Fruit fly (Drosophila melanogaster) whole organism, prepupa: ENCODE measurements around the gene Drgx.

Experiments used
- Blimp-1 ChIP-seq: fragments of 200-800 bp; sonication (Bioruptor generic); optimal IDR thresholded peaks from 3 replicates; lab custom pipeline; 2017; ENCODE audit warnings: missing biosample characterization, missing genetic modification characterization, mild to moderate bottlenecking, moderate library complexity, missing genetic modification reagents
- CG10631 ChIP-seq: fragments of 200-800 bp; sonication (Bioruptor generic); optimal IDR thresholded peaks from 2 replicates; lab custom pipeline; 2016; ENCODE audit warnings: missing biosample characterization, missing genetic modification characterization
- CG11294 ChIP-seq: fragments of 200-800 bp; sonication (Bioruptor generic); IDR thresholded peaks from 2 replicates; pipeline ENCODE4 v1.3.6; 2022; ENCODE audit warnings: missing biosample characterization, missing genetic modification characterization
- CG15336 ChIP-seq: fragments of 200-800 bp; sonication (Bioruptor generic); IDR thresholded peaks from 2 replicates; pipeline ENCODE4 v1.3.6; 2022; ENCODE audit warnings: missing biosample characterization, missing genetic modification characterization
- CG1621 ChIP-seq: fragments of 200-800 bp; sonication (Bioruptor generic); optimal IDR thresholded peaks from 3 replicates; lab custom pipeline; 2018; ENCODE audit warnings: missing biosample characterization, mild to moderate bottlenecking, missing genetic modification characterization
- CG3032 ChIP-seq: fragments of 200-800 bp; optimal IDR thresholded peaks from 2 replicates; lab custom pipeline; 2019; ENCODE audit warnings: missing biosample characterization, mild to moderate bottlenecking, missing genetic modification characterization, moderate library complexity
- CG31627 ChIP-seq: fragments of 200-800 bp; sonication (Bioruptor generic); optimal IDR thresholded peaks from 3 replicates; lab custom pipeline; 2016; ENCODE audit warnings: missing biosample characterization, missing genetic modification characterization
- CG32006 ChIP-seq: fragments of 200-800 bp; sonication (Bioruptor generic); optimal IDR thresholded peaks from 3 replicates; lab custom pipeline; 2017; ENCODE audit warnings: missing biosample characterization, mild to moderate bottlenecking, missing genetic modification characterization
- CG34406 ChIP-seq: fragments of 200-800 bp; sonication (Bioruptor generic); optimal IDR thresholded peaks from 3 replicates; lab custom pipeline; 2016; ENCODE audit warnings: missing biosample characterization, missing genetic modification characterization
- CG4318 ChIP-seq: fragments of 200-800 bp; sonication (Bioruptor generic); optimal IDR thresholded peaks from 3 replicates; lab custom pipeline; 2017; ENCODE audit warnings: missing biosample characterization, mild to moderate bottlenecking, missing genetic modification characterization
- CG6163 ChIP-seq: fragments of 200-800 bp; sonication (Bioruptor generic); IDR thresholded peaks from 3 replicates; pipeline ENCODE4 v1.3.6; 2022; ENCODE audit warnings: missing biosample characterization, missing genetic modification characterization
- CG6276 ChIP-seq: fragments of 200-800 bp; sonication (Bioruptor generic); optimal IDR thresholded peaks from 2 replicates; lab custom pipeline; 2017; ENCODE audit warnings: missing biosample characterization, mild to moderate bottlenecking, missing genetic modification characterization
- CG8119 ChIP-seq: fragments of 200-800 bp; sonication (Bioruptor generic); IDR thresholded peaks from 3 replicates; pipeline ENCODE4 v1.3.6; 2022; ENCODE audit warnings: missing biosample characterization, missing genetic modification characterization
- CG8632 ChIP-seq: fragments of 200-800 bp; sonication (Bioruptor generic); optimal IDR thresholded peaks from 3 replicates; lab custom pipeline; 2016; ENCODE audit warnings: missing biosample characterization, missing genetic modification characterization
- CG9139 ChIP-seq: fragments of 200-800 bp; sonication (Bioruptor generic); optimal IDR thresholded peaks from 3 replicates; lab custom pipeline; 2017; ENCODE audit warnings: missing biosample characterization, mild to moderate bottlenecking, missing genetic modification characterization
- Eip75B ChIP-seq: fragments of 200-800 bp; sonication (Bioruptor generic); optimal IDR thresholded peaks from 3 replicates; lab custom pipeline; 2016; ENCODE audit warnings: missing biosample characterization, missing genetic modification characterization
- Eip78C ChIP-seq: fragments of 200-800 bp; sonication (Bioruptor generic); peaks from one replicate; lab custom pipeline; 2016; ENCODE audit warnings: missing biosample characterization, missing genetic modification characterization
- Ets21C ChIP-seq: fragments of 200-800 bp; sonication (Bioruptor generic); optimal IDR thresholded peaks from 3 replicates; lab custom pipeline; 2016; ENCODE audit warnings: missing biosample characterization, missing genetic modification characterization
- Gug ChIP-seq: fragments of 200-800 bp; sonication (Bioruptor generic); IDR thresholded peaks from 2 replicates; pipeline ENCODE4 v1.3.6; 2022; ENCODE audit warnings: missing biosample characterization, missing genetic modification characterization
- Hr4 ChIP-seq: fragments of 200-800 bp; sonication (Bioruptor generic); optimal IDR thresholded peaks from 3 replicates; lab custom pipeline; 2016; ENCODE audit warnings: missing biosample characterization, missing genetic modification characterization
- OdsH ChIP-seq: fragments of 200-800 bp; sonication (Bioruptor generic); optimal IDR thresholded peaks from 3 replicates; lab custom pipeline; 2016; ENCODE audit warnings: missing biosample characterization, missing genetic modification characterization
- Smox ChIP-seq: fragments of 200-800 bp; sonication (Bioruptor generic); optimal IDR thresholded peaks from 3 replicates; lab custom pipeline; 2016; ENCODE audit warnings: missing biosample characterization, missing genetic modification characterization
- Sox15 ChIP-seq: fragments of 200-800 bp; sonication (Bioruptor generic); optimal IDR thresholded peaks from 3 replicates; lab custom pipeline; 2016; ENCODE audit warnings: missing biosample characterization, missing genetic modification characterization
- cyc ChIP-seq: fragments of 200-800 bp; sonication (Bioruptor generic); optimal IDR thresholded peaks from 3 replicates; lab custom pipeline; 2016; ENCODE audit warnings: missing biosample characterization, missing genetic modification characterization
- dac ChIP-seq: fragments of 200-800 bp; sonication (Bioruptor generic); optimal IDR thresholded peaks from 2 replicates; lab custom pipeline; 2017; ENCODE audit warnings: missing biosample characterization, mild to moderate bottlenecking, missing genetic modification characterization
- dsx ChIP-seq: fragments of 200-800 bp; optimal IDR thresholded peaks from 3 replicates; lab custom pipeline; 2019; ENCODE audit warnings: missing biosample characterization, mild to moderate bottlenecking, missing genetic modification characterization, moderate library complexity; ENCODE audit not compliant: poor library complexity, severe bottlenecking
- eg ChIP-seq: fragments of 200-800 bp; sonication (Bioruptor generic); IDR thresholded peaks from 3 replicates; pipeline ENCODE4 v1.3.6; 2022; ENCODE audit warnings: missing biosample characterization, missing genetic modification characterization
- esn ChIP-seq: fragments of 200-800 bp; sonication (Bioruptor generic); optimal IDR thresholded peaks from 2 replicates; lab custom pipeline; 2016; ENCODE audit warnings: missing biosample characterization, mild to moderate bottlenecking, missing genetic modification characterization, moderate library complexity
- fd59A ChIP-seq: fragments of 200-800 bp; sonication (Bioruptor generic); optimal IDR thresholded peaks from 2 replicates; lab custom pipeline; 2017; ENCODE audit warnings: missing biosample characterization, mild to moderate bottlenecking, missing genetic modification characterization, missing genetic modification reagents
- fd85E ChIP-seq: fragments of 200-800 bp; sonication (Bioruptor generic); optimal IDR thresholded peaks from 3 replicates; lab custom pipeline; 2016; ENCODE audit warnings: missing biosample characterization, missing genetic modification characterization
- fkh ChIP-seq: fragments of 200-800 bp; sonication (Bioruptor generic); optimal IDR thresholded peaks from 3 replicates; lab custom pipeline; 2017; ENCODE audit warnings: missing biosample characterization, mild to moderate bottlenecking, missing genetic modification characterization, moderate library complexity
- lz ChIP-seq: fragments of 200-800 bp; sonication (Bioruptor generic); optimal IDR thresholded peaks from 3 replicates; lab custom pipeline; 2016; ENCODE audit warnings: missing biosample characterization, missing genetic modification characterization
- net ChIP-seq: fragments of 200-800 bp; sonication (Bioruptor generic); optimal IDR thresholded peaks from 3 replicates; lab custom pipeline; 2016; ENCODE audit warnings: missing biosample characterization, missing genetic modification characterization
- pdm3 ChIP-seq: fragments of 200-800 bp; sonication (Bioruptor generic); optimal IDR thresholded peaks from 3 replicates; lab custom pipeline; 2016; ENCODE audit warnings: missing biosample characterization, missing genetic modification characterization
- salr ChIP-seq, 2 experiments: fragments of 200-800 bp; sonication (Bioruptor generic); optimal IDR thresholded peaks; 3 replicates each; lab custom pipeline; 2016 to 2018; ENCODE audit warnings: missing biosample characterization in 2 of 2, missing genetic modification characterization in 2 of 2, mild to moderate bottlenecking in 1 of 2
- spab ChIP-seq: fragments of 200-800 bp; sonication (Bioruptor generic); optimal IDR thresholded peaks from 2 replicates; lab custom pipeline; 2017; ENCODE audit warnings: missing biosample characterization, mild to moderate bottlenecking, missing genetic modification characterization, missing genetic modification reagents
- svp ChIP-seq: fragments of 200-800 bp; sonication (Bioruptor generic); peaks from one replicate; lab custom pipeline; 2016; ENCODE audit warnings: missing biosample characterization, missing genetic modification characterization
- topi ChIP-seq: fragments of 200-800 bp; sonication (Bioruptor generic); optimal IDR thresholded peaks from 3 replicates; lab custom pipeline; 2016; ENCODE audit warnings: missing biosample characterization, missing genetic modification characterization

The Drgx gene

DNA sequence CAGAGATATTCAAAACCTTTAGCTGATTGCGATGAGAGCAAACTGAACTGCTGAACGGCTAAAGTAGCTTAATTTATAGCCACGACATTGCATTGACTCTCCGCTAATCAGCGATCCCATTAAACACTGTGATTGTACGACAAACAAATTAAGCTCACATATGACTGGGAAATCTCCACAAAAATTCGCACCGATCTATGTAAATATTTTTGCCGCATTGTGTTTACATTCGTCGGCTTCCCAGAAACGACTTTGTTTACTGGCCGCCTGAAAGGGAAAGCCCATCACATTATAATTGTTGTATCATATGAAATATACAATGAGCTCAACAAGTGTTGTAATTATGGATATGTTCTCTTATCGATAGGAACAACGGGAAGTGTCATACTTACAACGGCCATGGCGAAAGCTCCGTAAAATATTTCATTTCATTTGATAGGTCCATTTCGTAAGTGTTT is 32.8 kb downstream of the Drgx start, which contains the start of gene CG16713:
Gene CG16713, minus strand, starts transcription at position 51 of the 458 bp plus-strand sequence.
- TF ChIP-seq Hr4 (GFP tag; lab: Kevin White, UChicago) (no peak), fkh (GFP tag; lab: Kevin White, UChicago) (peak; percentile 11), Sox15 (no peak), CG4318 (GFP tag; lab: Kevin White, UChicago) (no peak), spab (GFP tag; lab: Kevin White, UChicago) (no peak), cyc (no peak), CG6163 (GFP tag; lab: Robert Waterston, UW) (no peak), fd59A (GFP tag; lab: Kevin White, UChicago) (no peak), net (GFP tag; lab: Kevin White, UChicago) (no peak), dac (GFP tag; lab: Kevin White, UChicago) (no peak), CG1621 (tag; lab: Kevin White, UChicago) (no peak), Eip78C (peak; percentile 12), Blimp-1 (GFP tag; lab: Kevin White, UChicago) (no peak), CG6276 (GFP tag; lab: Kevin White, UChicago) (no peak), CG9139 (no peak), pdm3 (GFP tag; lab: Kevin White, UChicago) (no peak), OdsH (GFP tag; lab: Kevin White, UChicago) (no peak), svp (peak; percentile 83), eg (GFP tag; lab: Robert Waterston, UW) (no peak), Smox (GFP tag; lab: Kevin White, UChicago) (no peak), dsx (no peak)

- TF ChIP-seq fd59A (GFP tag; lab: Kevin White, UChicago), result no peak
- no peak for TF ChIP-seq Blimp-1 (GFP tag; lab: Kevin White, UChicago)
- no peak for TF ChIP-seq net (GFP tag; lab: Kevin White, UChicago)
- TF ChIP-seq lz (GFP tag; lab: Kevin White, UChicago), result no peak
- no peak for TF ChIP-seq CG3032 (tag; lab: Kevin White, UChicago)
- TF ChIP-seq CG4318 (GFP tag; lab: Kevin White, UChicago), result no peak
- TF ChIP-seq CG31627 (GFP tag; lab: Kevin White, UChicago), result no peak
- TF ChIP-seq CG34406 (GFP tag; lab: Kevin White, UChicago), result no peak
Measured at dm6 chr2L:3696438-3696837, 33.9 kb downstream of the Drgx start, which contains the start of gene IM33. TSS of gene IM33 (minus strand) at chr2L:3696658.

- TF ChIP-seq topi (GFP tag; lab: Kevin White, UChicago) (no peak), CG11294 (GFP tag; lab: Robert Waterston, UW) (no peak), esn (GFP tag; lab: Kevin White, UChicago) (no peak), CG8119 (GFP tag; lab: Robert Waterston, UW) (no peak), svp (peak; percentile 33), CG8632 (GFP tag; lab: Kevin White, UChicago) (no peak)
Measured at dm6 chr2L:3697772-3698171, 35.2 kb downstream of the Drgx start, which contains the start of gene CG3604. TSS of gene CG3604 (minus strand) at chr2L:3697872.

DNA sequence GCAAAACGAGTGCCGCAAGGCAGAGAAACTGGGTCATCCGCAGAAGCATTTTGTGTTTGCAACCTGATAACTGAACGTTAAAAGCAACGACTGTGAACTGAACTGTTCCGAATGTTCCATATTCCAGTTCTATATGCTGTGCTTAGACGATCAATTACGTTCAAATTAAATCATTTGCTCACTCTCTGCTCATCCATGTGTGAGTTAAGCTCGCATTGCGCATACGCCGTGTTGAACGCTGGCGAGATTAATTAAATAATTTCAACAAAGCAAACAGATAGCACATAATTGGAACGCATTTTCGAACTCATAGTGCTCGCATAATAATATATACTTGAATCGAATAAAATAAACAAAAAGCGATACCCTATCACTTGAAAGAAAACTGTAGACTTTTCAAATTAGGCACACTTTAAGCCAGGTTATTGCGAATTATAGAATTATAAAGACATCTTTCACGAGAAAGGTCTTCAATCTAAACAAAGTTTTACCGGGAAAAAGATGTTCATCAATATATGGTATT is 36.5 kb downstream of the Drgx start, which contains the start of the genes CG10031 and CG42464:
Gene CG10031, minus strand, starts transcription at position 101 of the 523 bp plus-strand sequence.
Gene CG42464, plus strand, starts transcription at position 473 of the 523 bp plus-strand sequence.
- TF ChIP-seq Blimp-1 (GFP tag; lab: Kevin White, UChicago) (no peak), CG11294 (GFP tag; lab: Robert Waterston, UW) (no peak)
- TF ChIP-seq, all 60 proteins: peak for 0

dm6 chr2L:3699895-3700294 is 37.4 kb downstream of the Drgx start, which contains the start of gene CG42465:
TSS of gene CG42465 (plus strand) at chr2L:3700195.
- no peak for TF ChIP-seq dsx
- no peak for TF ChIP-seq CG8119 (GFP tag; lab: Robert Waterston, UW)
- TF ChIP-seq Ets21C (GFP tag; lab: Kevin White, UChicago), result no peak
- TF ChIP-seq CG15336, result no peak
- no peak for TF ChIP-seq CG32006 (GFP tag; lab: Kevin White, UChicago)
- TF ChIP-seq pdm3 (GFP tag; lab: Kevin White, UChicago), result no peak
- TF ChIP-seq CG10631, result no peak
- no peak for TF ChIP-seq salr (GFP tag; optimal IDR thresholded peaks at IDR 0.05; lab: Kevin White, UChicago)
- TF ChIP-seq Hr4 (GFP tag; lab: Kevin White, UChicago), result no peak
- TF ChIP-seq Eip75B, result no peak
- TF ChIP-seq Gug (GFP tag; lab: Robert Waterston, UW), result no peak
- TF ChIP-seq fd85E (GFP tag; lab: Kevin White, UChicago), result no peak
